Fruit fly (Drosophila melanogaster) whole organism, pupa: ENCODE results near the gene CG15498.
A peak's percentile ranks its signal among the peaks of the same experiment; 100 is the strongest.

Experiments
- CG10348 ChIP-seq: fragments of 200-800 bp; sonication (Bioruptor generic); IDR thresholded peaks from 2 replicates; pipeline ENCODE4 v1.3.6; 2022; ENCODE audit warnings: missing biosample characterization, missing genetic modification characterization
- CG12605 ChIP-seq: fragments of 200-800 bp; sonication (Bioruptor generic); IDR thresholded peaks from 2 replicates; pipeline ENCODE4 v1.3.6; 2022; ENCODE audit warnings: missing biosample characterization, missing genetic modification characterization
- CG14655 ChIP-seq: fragments of 200-800 bp; sonication (Bioruptor generic); optimal IDR thresholded peaks from 3 replicates; lab custom pipeline; 2017; ENCODE audit warnings: mild to moderate bottlenecking, missing biosample characterization, missing genetic modification reagents, missing genetic modification characterization
- CG15710 ChIP-seq: fragments of 200-800 bp; sonication (Bioruptor generic); optimal IDR thresholded peaks from 2 replicates; lab custom pipeline; 2018; ENCODE audit warnings: missing biosample characterization, mild to moderate bottlenecking, missing genetic modification characterization, moderate library complexity
- CG17806 ChIP-seq: fragments of 200-800 bp; sonication (Bioruptor generic); optimal IDR thresholded peaks from 2 replicates; lab custom pipeline; 2018; ENCODE audit warnings: missing biosample characterization, mild to moderate bottlenecking, missing genetic modification characterization, moderate library complexity
- CG4496 ChIP-seq: fragments of 200-800 bp; sonication (Bioruptor generic); IDR thresholded peaks from 3 replicates; pipeline ENCODE4 v1.3.6; 2022; ENCODE audit warnings: missing biosample characterization, missing genetic modification characterization
- CG8159 ChIP-seq: fragments of 200-800 bp; sonication (Bioruptor generic); optimal IDR thresholded peaks from 3 replicates; lab custom pipeline; 2018; ENCODE audit warnings: missing biosample characterization, mild to moderate bottlenecking, missing genetic modification characterization, moderate library complexity
- CG8301 ChIP-seq: fragments of 200-800 bp; sonication (Bioruptor generic); optimal IDR thresholded peaks from 2 replicates; lab custom pipeline; 2018; ENCODE audit warnings: missing biosample characterization, mild to moderate bottlenecking, missing genetic modification characterization
- EcR ChIP-seq: fragments of 200-800 bp; sonication (Bioruptor generic); optimal IDR thresholded peaks from 3 replicates; lab custom pipeline; 2019; ENCODE audit warnings: missing biosample characterization, missing genetic modification characterization, mild to moderate bottlenecking, moderate library complexity, missing genetic modification reagents
- Pif1A ChIP-seq: fragments of 200-800 bp; sonication (Bioruptor generic); optimal IDR thresholded peaks from 3 replicates; lab custom pipeline; 2016; ENCODE audit warnings: missing biosample characterization, missing genetic modification characterization
- Pif1B ChIP-seq: fragments of 200-800 bp; sonication (Bioruptor generic); optimal IDR thresholded peaks from 3 replicates; lab custom pipeline; 2016; ENCODE audit warnings: missing biosample characterization, missing genetic modification characterization
- gl ChIP-seq: fragments of 200-800 bp; sonication (Bioruptor generic); optimal IDR thresholded peaks from 2 replicates; lab custom pipeline; 2018; ENCODE audit warnings: missing biosample characterization, mild to moderate bottlenecking, missing genetic modification characterization
- rn ChIP-seq: fragments of 200-800 bp; sonication (Bioruptor generic); IDR thresholded peaks from 2 replicates; pipeline ENCODE4 v1.3.6; 2022; ENCODE audit warnings: missing biosample characterization, missing genetic modification characterization

dm6 chr3R:21583603-21584218 is 14.8 kb upstream of the CG15498 start:
- TF ChIP-seq Pif1B (no peak), Pif1A (GFP tag; lab: Kevin White, UChicago) (no peak), EcR (peak; percentile 79), CG8301 (tag; lab: Kevin White, UChicago) (no peak), CG14655 (no peak), gl (tag; lab: Kevin White, UChicago) (no peak), CG4496 (GFP tag; lab: Robert Waterston, UW) (no peak), CG12605 (GFP tag; lab: Robert Waterston, UW) (no peak), CG8159 (no peak), rn (no peak), CG17806 (no peak), CG10348 (GFP tag; lab: Robert Waterston, UW) (no peak), CG15710 (no peak)
